Fruit fly (Drosophila melanogaster) whole organism, embryonic: ENCODE data around the gene CROT.

ENCODE experiments used
- B-H1 ChIP-seq: fragments of 200-800 bp; sonication (Bioruptor generic); IDR thresholded peaks from 3 replicates; pipeline ENCODE4 v1.3.6; 2022; ENCODE audit warnings: missing biosample characterization, missing genetic modification characterization
- Bdp1 ChIP-seq: fragments of 200-800 bp; sonication (Bioruptor generic); optimal IDR thresholded peaks from 3 replicates; lab custom pipeline; 2016; ENCODE audit warnings: missing biosample characterization, missing genetic modification characterization
- CG1024 ChIP-seq: fragments of 200-800 bp; sonication (Bioruptor generic); IDR thresholded peaks from 2 replicates; pipeline ENCODE4 v1.3.6; 2022; ENCODE audit warnings: missing biosample characterization, missing genetic modification characterization
- CG12071 ChIP-seq: fragments of 200-800 bp; sonication (Bioruptor generic); optimal IDR thresholded peaks from 3 replicates; lab custom pipeline; 2018; ENCODE audit warnings: missing biosample characterization, mild to moderate bottlenecking, missing genetic modification characterization
- CG12299 ChIP-seq: fragments of 200-800 bp; sonication (Bioruptor generic); optimal IDR thresholded peaks from 2 replicates; lab custom pipeline; 2018; ENCODE audit warnings: missing biosample characterization, mild to moderate bottlenecking, missing genetic modification characterization
- CG13123 ChIP-seq: fragments of 200-800 bp; sonication (Bioruptor generic); optimal IDR thresholded peaks from 2 replicates; lab custom pipeline; 2016; ENCODE audit warnings: missing biosample characterization, missing genetic modification characterization
- CG1602 ChIP-seq: fragments of 200-800 bp; sonication (Bioruptor generic); optimal IDR thresholded peaks from 3 replicates; lab custom pipeline; 2016; ENCODE audit warnings: missing biosample characterization, missing genetic modification characterization
- CG16779 ChIP-seq: fragments of 200-800 bp; sonication (Bioruptor generic); IDR thresholded peaks from 2 replicates; pipeline ENCODE4 v1.3.6; 2022; ENCODE audit warnings: missing biosample characterization, missing genetic modification characterization
- CG17912 ChIP-seq: fragments of 200-800 bp; sonication (Bioruptor generic); optimal IDR thresholded peaks from 2 replicates; lab custom pipeline; 2018; ENCODE audit warnings: missing biosample characterization, mild to moderate bottlenecking, missing genetic modification characterization
- CG2678 ChIP-seq: fragments of 200-800 bp; sonication (Bioruptor generic); optimal IDR thresholded peaks from 3 replicates; lab custom pipeline; 2019; ENCODE audit warnings: missing biosample characterization, mild to moderate bottlenecking, missing genetic modification characterization, moderate library complexity
- CG2875 ChIP-seq: fragments of 200-800 bp; sonication (Bioruptor generic); optimal IDR thresholded peaks from 2 replicates; lab custom pipeline; 2017; ENCODE audit warnings: missing biosample characterization, mild to moderate bottlenecking, missing genetic modification characterization, missing genetic modification reagents
- CG31365 ChIP-seq: fragments of 200-800 bp; sonication (Bioruptor generic); optimal IDR thresholded peaks from 2 replicates; lab custom pipeline; 2018; ENCODE audit warnings: missing biosample characterization, mild to moderate bottlenecking, missing genetic modification characterization
- CG31388 ChIP-seq: fragments of 200-800 bp; sonication (Bioruptor generic); optimal IDR thresholded peaks from 2 replicates; lab custom pipeline; 2016; ENCODE audit warnings: missing biosample characterization, missing genetic modification characterization
- CG3163 ChIP-seq: fragments of 200-800 bp; sonication (Bioruptor generic); optimal IDR thresholded peaks from 3 replicates; lab custom pipeline; 2016; ENCODE audit warnings: missing biosample characterization, missing genetic modification characterization
- CG33213 ChIP-seq: fragments of 200-800 bp; sonication (Bioruptor generic); optimal IDR thresholded peaks from 3 replicates; lab custom pipeline; 2016; ENCODE audit warnings: missing biosample characterization, missing genetic modification characterization
- CG3995 ChIP-seq: fragments of 200-800 bp; sonication (Bioruptor generic); optimal IDR thresholded peaks from 3 replicates; lab custom pipeline; 2016; ENCODE audit warnings: missing biosample characterization, missing genetic modification characterization
- CG6175 ChIP-seq: fragments of 200-800 bp; sonication (Bioruptor generic); IDR thresholded peaks from 3 replicates; pipeline ENCODE4 v1.3.6; 2022; ENCODE audit warnings: missing biosample characterization, missing genetic modification characterization
- CG6689 ChIP-seq: fragments of 200-800 bp; sonication (Bioruptor generic); IDR thresholded peaks from 2 replicates; pipeline ENCODE4 v1.3.6; 2022; ENCODE audit warnings: missing biosample characterization, missing genetic modification characterization
- CG6813 ChIP-seq: fragments of 200-800 bp; sonication (Bioruptor generic); optimal IDR thresholded peaks from 2 replicates; lab custom pipeline; 2017; ENCODE audit warnings: missing biosample characterization, missing genetic modification characterization, mild to moderate bottlenecking, moderate library complexity, missing genetic modification reagents
- CG7271 ChIP-seq: fragments of 200-800 bp; sonication (Bioruptor generic); optimal IDR thresholded peaks from 2 replicates; lab custom pipeline; 2018; ENCODE audit warnings: missing biosample characterization, mild to moderate bottlenecking, missing genetic modification characterization, moderate library complexity
- CG7372 ChIP-seq: fragments of 200-800 bp; sonication (Bioruptor generic); IDR thresholded peaks from 2 replicates; pipeline ENCODE4 v1.3.6; 2022; ENCODE audit warnings: missing biosample characterization, missing genetic modification characterization
- CG7839 ChIP-seq: fragments of 200-800 bp; sonication (Bioruptor generic); optimal IDR thresholded peaks from 3 replicates; lab custom pipeline; 2018; ENCODE audit warnings: missing biosample characterization, mild to moderate bottlenecking, missing genetic modification characterization, moderate library complexity
- Dip2 ChIP-seq: fragments of 200-800 bp; sonication (Bioruptor generic); IDR thresholded peaks from 2 replicates; pipeline ENCODE4 v1.3.6; 2022; ENCODE audit warnings: missing biosample characterization, missing genetic modification characterization
- ERR ChIP-seq: fragments of 200-800 bp; sonication (Bioruptor generic); optimal IDR thresholded peaks from 2 replicates; lab custom pipeline; 2016; ENCODE audit warnings: missing biosample characterization, missing genetic modification characterization
- Elba2 ChIP-seq: fragments of 200-800 bp; sonication (Bioruptor generic); optimal IDR thresholded peaks from 3 replicates; lab custom pipeline; 2016; ENCODE audit warnings: missing biosample characterization, missing genetic modification characterization
- Hr39 ChIP-seq: fragments of >200 bp; optimal IDR thresholded peaks from 2 replicates; lab custom pipeline; 2017
- Hr78 ChIP-seq, 2 experiments: fragments of 200-800 bp in 1 of 2; fragments of >200 bp in 1 of 2; sonication (Bioruptor generic) in 1 of 2; optimal IDR thresholded peaks; 2 replicates each; lab custom pipeline; 2017 to 2019; ENCODE audit warnings: missing biosample characterization in 2 of 2, missing genetic modification characterization in 2 of 2, mild to moderate bottlenecking in 1 of 2, moderate library complexity in 1 of 2
- Lhr ChIP-seq: fragments of 200-800 bp; sonication (Bioruptor generic); optimal IDR thresholded peaks from 3 replicates; lab custom pipeline; 2017; ENCODE audit warnings: mild to moderate bottlenecking, missing biosample characterization, missing genetic modification reagents, missing genetic modification characterization
- Lim3 ChIP-seq: fragments of 200-800 bp; sonication (Bioruptor generic); IDR thresholded peaks from 2 replicates; pipeline ENCODE4 v1.3.6; 2022; ENCODE audit warnings: missing biosample characterization, missing genetic modification characterization
- Mad ChIP-seq: fragments of 200-800 bp; sonication (Bioruptor generic); optimal IDR thresholded peaks from 2 replicates; lab custom pipeline; 2016; ENCODE audit warnings: missing biosample characterization, missing genetic modification characterization
- Rfx ChIP-seq: fragments of 200-800 bp; sonication (Bioruptor generic); IDR thresholded peaks from 2 replicates; pipeline ENCODE4 v1.3.6; 2022; ENCODE audit warnings: missing biosample characterization, missing genetic modification characterization
- Sox102F ChIP-seq: fragments of 200-800 bp; sonication (Bioruptor generic); optimal IDR thresholded peaks from 2 replicates; lab custom pipeline; 2018; ENCODE audit warnings: missing biosample characterization, mild to moderate bottlenecking, missing genetic modification characterization, moderate library complexity
- YL-1 ChIP-seq: fragments of 200-800 bp; sonication (Bioruptor generic); optimal IDR thresholded peaks from 3 replicates; lab custom pipeline; 2017; ENCODE audit warnings: missing biosample characterization, mild to moderate bottlenecking, missing genetic modification characterization
- bigmax ChIP-seq: fragments of 200-800 bp; sonication (Bioruptor generic); optimal IDR thresholded peaks from 2 replicates; lab custom pipeline; 2018; ENCODE audit warnings: missing biosample characterization, mild to moderate bottlenecking, missing genetic modification characterization
- btn ChIP-seq: fragments of 200-800 bp; sonication (Bioruptor generic); optimal IDR thresholded peaks from 2 replicates; lab custom pipeline; 2016; ENCODE audit warnings: missing biosample characterization, missing genetic modification characterization
- dmrt99B ChIP-seq: fragments of 200-800 bp; sonication (Bioruptor generic); optimal IDR thresholded peaks from 2 replicates; lab custom pipeline; 2018; ENCODE audit warnings: missing biosample characterization, mild to moderate bottlenecking, missing genetic modification characterization, moderate library complexity
- grau ChIP-seq: fragments of 200-800 bp; optimal IDR thresholded peaks from 3 replicates; lab custom pipeline; 2019; ENCODE audit warnings: missing biosample characterization, mild to moderate bottlenecking, missing genetic modification characterization, moderate library complexity
- hkb ChIP-seq, 2 experiments: fragments of 200-800 bp in 1 of 2; fragments of >200 bp in 1 of 2; sonication (Bioruptor generic) in 1 of 2; IDR thresholded peaks in 1 of 2; optimal IDR thresholded peaks in 1 of 2; 2 replicates each; pipeline versions ENCODE4 v1.3.6 to Lab custom; 2017 to 2022; ENCODE audit warnings: missing biosample characterization in 1 of 2, missing genetic modification characterization in 1 of 2
- jigr1 ChIP-seq: fragments of 200-800 bp; sonication (Bioruptor generic); IDR thresholded peaks from 3 replicates; pipeline ENCODE4 v1.3.6; 2022; ENCODE audit warnings: missing biosample characterization, missing genetic modification characterization
- mam ChIP-seq: fragments of 200-800 bp; sonication (Bioruptor generic); optimal IDR thresholded peaks from 3 replicates; lab custom pipeline; 2016; ENCODE audit warnings: missing biosample characterization, missing genetic modification characterization
- nom ChIP-seq: fragments of 200-800 bp; sonication (Bioruptor generic); optimal IDR thresholded peaks from 2 replicates; lab custom pipeline; 2017; ENCODE audit warnings: missing biosample characterization, missing genetic modification characterization, mild to moderate bottlenecking, moderate library complexity, missing genetic modification reagents
- psq ChIP-seq: fragments of 200-800 bp; sonication (Bioruptor generic); optimal IDR thresholded peaks from 2 replicates; lab custom pipeline; 2017; ENCODE audit warnings: missing biosample characterization, missing genetic modification characterization
- rib ChIP-seq: fragments of 200-800 bp; sonication (Bioruptor generic); IDR thresholded peaks from 2 replicates; pipeline ENCODE4 v1.3.6; 2022; ENCODE audit warnings: missing biosample characterization, missing genetic modification characterization
- sqz ChIP-seq: fragments of 200-800 bp; sonication (Bioruptor generic); optimal IDR thresholded peaks from 3 replicates; lab custom pipeline; 2018; ENCODE audit warnings: missing biosample characterization, mild to moderate bottlenecking, missing genetic modification characterization
- stc ChIP-seq: fragments of 200-800 bp; sonication (Bioruptor generic); IDR thresholded peaks from 2 replicates; pipeline ENCODE4 v1.3.6; 2022; ENCODE audit warnings: missing biosample characterization, missing genetic modification characterization
- tup ChIP-seq: fragments of 200-800 bp; sonication (Bioruptor generic); optimal IDR thresholded peaks from 2 replicates; lab custom pipeline; 2016; ENCODE audit warnings: missing biosample characterization, mild to moderate bottlenecking, missing genetic modification characterization, moderate library complexity
- wek ChIP-seq: fragments of 200-800 bp; sonication (Bioruptor generic); optimal IDR thresholded peaks from 3 replicates; lab custom pipeline; 2018; ENCODE audit warnings: missing biosample characterization, mild to moderate bottlenecking, missing genetic modification characterization, moderate library complexity
- wor ChIP-seq: fragments of 200-800 bp; sonication (Bioruptor generic); IDR thresholded peaks from 2 replicates; pipeline ENCODE4 v1.3.6; 2022; ENCODE audit warnings: missing biosample characterization, missing genetic modification characterization
- z ChIP-seq: fragments of 200-800 bp; sonication (Bioruptor generic); IDR thresholded peaks from 3 replicates; pipeline ENCODE4 v1.3.6; 2022; ENCODE audit warnings: missing biosample characterization, missing genetic modification characterization

CROT gene

DNA sequence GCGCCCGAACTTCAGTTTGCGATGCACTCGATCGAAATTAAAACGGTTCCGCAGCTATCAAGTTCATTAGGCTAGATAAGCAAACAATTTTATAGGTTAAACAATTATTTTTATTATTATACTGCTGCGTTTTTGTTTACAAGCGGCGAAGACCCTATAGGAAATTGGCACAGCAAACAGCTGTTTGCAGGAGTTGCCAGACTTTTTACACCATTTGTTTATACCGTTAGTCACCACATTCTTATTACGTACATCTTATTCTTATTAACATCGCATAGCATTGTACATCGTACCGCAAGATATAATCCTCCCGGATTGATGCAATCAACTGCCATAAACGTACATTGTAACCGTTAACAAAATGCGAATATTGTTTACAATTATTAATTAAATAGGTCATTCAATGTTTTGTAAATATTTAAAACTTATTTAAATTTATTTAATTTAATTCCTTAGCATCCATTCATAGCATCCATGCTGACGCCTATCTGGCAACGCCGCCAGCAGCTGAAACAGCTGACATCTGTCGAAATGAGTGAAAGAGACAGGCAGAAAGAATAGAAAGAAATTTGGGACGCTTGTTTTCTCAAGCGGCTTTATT is at the start of gene CROT, which contains the start of gene CG12877 (continued):
- TF ChIP-seq CG2678 (tag; lab: Kevin White, UChicago) (peak; percentile 72), CG31365 (tag; lab: Kevin White, UChicago) (no peak), wor (GFP tag; lab: Robert Waterston, UW) (peak; percentile 70), B-H1 (peak; percentile 28; the same call in 1 of the 3 replicates), tup (GFP tag; lab: Kevin White, UChicago) (peak; percentile 80), Rfx (GFP tag; lab: Robert Waterston, UW) (peak; percentile 78; the same call in 1 of the 2 replicates), bigmax (GFP tag; lab: Kevin White, UChicago) (peak; percentile 92), psq (peak; percentile 40), sqz (no peak), stc (GFP tag; lab: Robert Waterston, UW) (peak; percentile 53; the same call in 1 of the 2 replicates), CG6175 (0 out of 3 replicates have a peak, but pooled peaks have one; percentile 24), Sox102F (GFP tag; lab: Kevin White, UChicago) (peak; percentile 81), mam (peak; percentile 49), Hr39 (no peak), ERR (GFP tag; lab: Kevin White, UChicago) (no peak), CG7372 (GFP tag; lab: Robert Waterston, UW) (peak; percentile 62), wek (GFP tag; lab: Kevin White, UChicago) (peak; percentile 2), CG1024 (GFP tag; lab: Robert Waterston, UW) (peak; percentile 53; the same call in 1 of the 2 replicates), CG17912 (peak; percentile 17), nom (GFP tag; lab: Kevin White, UChicago) (no peak), Lhr (GFP tag; lab: Kevin White, UChicago) (peak; percentile 65), grau (tag; lab: Kevin White, UChicago) (peak; percentile 84), CG33213 (no peak), YL-1 (GFP tag; lab: Kevin White, UChicago) (peak; percentile 75), CG2875 (GFP tag; lab: Kevin White, UChicago) (peak; percentile 29), Hr78 (GFP tag; optimal IDR thresholded peaks at IDR 0.05; lab: Kevin White, UChicago) (peak in 1 of 2 experiments; percentile 23), CG1602 (peak; percentile 78), Lim3 (no peak), CG13123 (GFP tag; lab: Kevin White, UChicago) (peak; percentile 57), CG12071 (GFP tag; lab: Kevin White, UChicago) (peak; percentile 16), CG6813 (GFP tag; lab: Kevin White, UChicago) (peak; percentile 13), CG3163 (GFP tag; lab: Kevin White, UChicago) (no peak), CG31388 (GFP tag; lab: Kevin White, UChicago) (no peak), CG7271 (tag; lab: Kevin White, UChicago) (no peak), CG12299 (peak; percentile 10), dmrt99B (tag; lab: Kevin White, UChicago) (peak; percentile 78), Mad (GFP tag; lab: Kevin White, UChicago) (peak; percentile 55), rib (GFP tag; lab: Robert Waterston, UW) (0 out of 2 replicates have a peak, but pooled peaks have one; percentile 44), jigr1 (GFP tag; lab: Robert Waterston, UW) (peak; percentile 68; the same call in 1 of the 3 replicates), Elba2 (GFP tag; lab: Kevin White, UChicago) (peak; percentile 100), CG7839 (tag; lab: Kevin White, UChicago) (peak; percentile 82), CG6689 (GFP tag; lab: Robert Waterston, UW) (peak; percentile 84), CG16779 (GFP tag; lab: Robert Waterston, UW) (no peak), Bdp1 (GFP tag; lab: Kevin White, UChicago) (peak; percentile 53), hkb (optimal IDR thresholded peaks at IDR 0.05; lab: Kevin White, UChicago) (no peak), hkb (GFP tag; IDR thresholded peaks at IDR 0.05; lab: Robert Waterston, UW) (peak; percentile 72), z (GFP tag; lab: Robert Waterston, UW) (no peak), Dip2 (GFP tag; lab: Robert Waterston, UW) (no peak), CG3995 (GFP tag; lab: Kevin White, UChicago) (peak; percentile 92), btn (GFP tag; lab: Kevin White, UChicago) (no peak)
